Worm (Caenorhabditis elegans) whole organism, young adult: Measurements from ENCODE around the gene odd-1.

Experiments
- B0019.2 ChIP-seq: fragments of 200-800 bp; sonication (Bioruptor generic); conservative IDR thresholded peaks from 2 replicates; pipeline ENCODE4 v1.3.6; 2022; ENCODE audit warnings: missing genetic modification reagents, missing genetic modification characterization, missing compliant biosample characterization
- B0035.1 ChIP-seq: sonication (generic microtip); optimal IDR thresholded peaks from 2 replicates; lab custom pipeline; 2016; ENCODE audit warnings: missing genetic modification characterization, mild to moderate bottlenecking, missing compliant biosample characterization, missing genotype, missing genetic modification reagents
- B0261.1 ChIP-seq: sonication (generic microtip); optimal IDR thresholded peaks from 2 replicates; lab custom pipeline; 2016; ENCODE audit warnings: mild to moderate bottlenecking, missing genetic modification characterization, moderate library complexity, missing compliant biosample characterization
- B0336.3 ChIP-seq: fragments of 200-800 bp; sonication (Bioruptor generic); IDR thresholded peaks from 2 replicates; pipeline ENCODE4 v1.3.6; 2022; ENCODE audit warnings: missing genetic modification characterization, missing compliant biosample characterization
- C17E4.6 ChIP-seq: fragments of 200-800 bp; sonication (Bioruptor generic); IDR thresholded peaks from 2 replicates; pipeline ENCODE4 v1.3.6; 2022; ENCODE audit warnings: missing genetic modification reagents, missing genetic modification characterization, missing compliant biosample characterization
- F33H1.4 ChIP-seq: fragments of 200-800 bp; sonication (Bioruptor generic); IDR thresholded peaks from 2 replicates; pipeline ENCODE4 v1.3.6; 2022; ENCODE audit warnings: missing genetic modification reagents, missing genetic modification characterization, missing compliant biosample characterization
- F52B5.7 ChIP-seq: sonication (generic microtip); optimal IDR thresholded peaks from 2 replicates; lab custom pipeline; 2016; ENCODE audit warnings: mild to moderate bottlenecking, missing genetic modification characterization, missing compliant biosample characterization
- F57C9.4 ChIP-seq: sonication (generic microtip); optimal IDR thresholded peaks from 2 replicates; lab custom pipeline; 2017; ENCODE audit warnings: mild to moderate bottlenecking, missing genetic modification characterization, missing compliant biosample characterization
- K11D2.4 ChIP-seq: fragments of 200-800 bp; sonication (Bioruptor generic); IDR thresholded peaks from 2 replicates; pipeline ENCODE4 v1.3.6; 2022; ENCODE audit warnings: missing genetic modification reagents, missing genetic modification characterization, missing compliant biosample characterization
- Y56A3A.18 ChIP-seq: fragments of 200-800 bp; sonication (Bioruptor generic); IDR thresholded peaks from 2 replicates; pipeline ENCODE4 v1.3.6; 2022; ENCODE audit warnings: missing genetic modification reagents, missing genetic modification characterization, missing compliant biosample characterization
- Y79H2A.3 ChIP-seq: fragments of 200-800 bp; sonication (Bioruptor generic); conservative IDR thresholded peaks from 2 replicates; pipeline ENCODE4 v1.3.6; 2022; ENCODE audit warnings: missing genetic modification reagents, missing genetic modification characterization, missing compliant biosample characterization
- ama-1 ChIP-seq, 3 experiments: fragments of 150-350 bp in 1 of 3; sonication (generic microtip) in 2 of 3; optimal IDR thresholded peaks; 2 replicates each; lab custom pipeline; 2014 to 2018; ENCODE audit warnings: missing biosample characterization in 2 of 3, missing genetic modification characterization in 2 of 3, missing genetic modification reagents in 2 of 3
- cebp-1 ChIP-seq, 2 experiments: fragments of 200-800 bp in 1 of 2; sonication (Bioruptor generic) in 1 of 2; sonication (generic microtip) in 1 of 2; IDR thresholded peaks in 1 of 2; optimal IDR thresholded peaks in 1 of 2; 2 replicates each; pipeline versions ENCODE4 v1.3.6 to Lab custom; 2017 to 2022; ENCODE audit warnings: missing compliant biosample characterization in 2 of 2, missing genetic modification characterization in 2 of 2, mild to moderate bottlenecking in 1 of 2, missing genetic modification reagents in 1 of 2, moderate library complexity in 1 of 2
- ceh-27 ChIP-seq: fragments of 200-800 bp; sonication (Bioruptor generic); optimal IDR thresholded peaks from 2 replicates; lab custom pipeline; 2018; ENCODE audit warnings: mild to moderate bottlenecking, missing genetic modification characterization, moderate library complexity, missing compliant biosample characterization
- dox-1 ChIP-seq: fragments of 200-800 bp; sonication (Bioruptor generic); IDR thresholded peaks from 2 replicates; pipeline ENCODE4 v1.3.6; 2022; ENCODE audit warnings: missing genetic modification reagents, missing genetic modification characterization, missing compliant biosample characterization
- egl-18 ChIP-seq: fragments of 200-800 bp; sonication (Bioruptor generic); IDR thresholded peaks from 2 replicates; pipeline ENCODE4 v1.3.6; 2022; ENCODE audit warnings: missing genetic modification reagents, missing genetic modification characterization, missing compliant biosample characterization
- ekl-4 ChIP-seq: fragments of 200-800 bp; sonication (Bioruptor generic); IDR thresholded peaks from 2 replicates; pipeline ENCODE4 v1.3.6; 2022; ENCODE audit warnings: missing genetic modification reagents, missing genetic modification characterization, missing compliant biosample characterization
- ets-4 ChIP-seq: fragments of 200-800 bp; sonication (Bioruptor generic); optimal IDR thresholded peaks from 2 replicates; lab custom pipeline; 2018; ENCODE audit warnings: mild to moderate bottlenecking, missing genetic modification characterization, missing compliant biosample characterization
- him-1 ChIP-seq: sonication (generic microtip); optimal IDR thresholded peaks from 2 replicates; lab custom pipeline; 2016; ENCODE audit warnings: missing genotype, missing genetic modification reagents, missing genetic modification characterization, missing compliant biosample characterization
- hmg-1.2 ChIP-seq: fragments of 200-800 bp; sonication (Bioruptor generic); IDR thresholded peaks from 2 replicates; pipeline ENCODE4 v1.3.6; 2022; ENCODE audit warnings: missing genetic modification reagents, missing genetic modification characterization, missing compliant biosample characterization
- hsf-1 ChIP-seq: fragments of 200-800 bp; sonication (Bioruptor generic); IDR thresholded peaks from 2 replicates; pipeline ENCODE4 v1.3.6; 2022; ENCODE audit warnings: missing genetic modification reagents, missing genetic modification characterization, missing compliant biosample characterization
- let-526 ChIP-seq: fragments of 200-800 bp; sonication (Bioruptor generic); IDR thresholded peaks from 2 replicates; pipeline ENCODE4 v1.3.6; 2022; ENCODE audit warnings: missing genetic modification reagents, missing genetic modification characterization, missing compliant biosample characterization
- lin-26 ChIP-seq: fragments of 200-800 bp; sonication (Bioruptor generic); IDR thresholded peaks from 2 replicates; pipeline ENCODE4 v1.3.6; 2022; ENCODE audit warnings: missing genetic modification reagents, missing genetic modification characterization, missing compliant biosample characterization
- lin-54 ChIP-seq: fragments of 200-800 bp; sonication (Bioruptor generic); optimal IDR thresholded peaks from 2 replicates; lab custom pipeline; 2018; ENCODE audit warnings: mild to moderate bottlenecking, missing genetic modification characterization, missing compliant biosample characterization
- lsl-1 ChIP-seq: fragments of 200-800 bp; sonication (Bioruptor generic); optimal IDR thresholded peaks from 2 replicates; lab custom pipeline; 2018; ENCODE audit warnings: mild to moderate bottlenecking, missing genetic modification characterization, moderate library complexity, missing compliant biosample characterization
- madf-10 ChIP-seq: sonication (generic microtip); optimal IDR thresholded peaks from 2 replicates; lab custom pipeline; 2016; ENCODE audit warnings: mild to moderate bottlenecking, missing genetic modification characterization, missing compliant biosample characterization
- madf-3 ChIP-seq: fragments of 200-800 bp; sonication (Bioruptor generic); IDR thresholded peaks from 2 replicates; pipeline ENCODE4 v1.3.6; 2022; ENCODE audit warnings: missing genetic modification reagents, missing genetic modification characterization, missing compliant biosample characterization
- madf-6 ChIP-seq: fragments of 200-800 bp; sonication (Bioruptor generic); IDR thresholded peaks from 2 replicates; pipeline ENCODE4 v1.3.6; 2022; ENCODE audit warnings: missing genetic modification reagents, missing genetic modification characterization, missing compliant biosample characterization
- mcd-1 ChIP-seq: fragments of 200-800 bp; sonication (Bioruptor generic); IDR thresholded peaks from 2 replicates; pipeline ENCODE4 v1.3.6; 2022; ENCODE audit warnings: missing genetic modification reagents, missing genetic modification characterization, missing compliant biosample characterization
- mel-28 ChIP-seq: sonication (generic microtip); optimal IDR thresholded peaks from 2 replicates; lab custom pipeline; 2016; ENCODE audit warnings: borderline replicate concordance, mild to moderate bottlenecking, missing genetic modification characterization, missing compliant biosample characterization
- mes-4 ChIP-seq: sonication (generic microtip); optimal IDR thresholded peaks from 2 replicates; lab custom pipeline; 2016; ENCODE audit warnings: missing genotype, missing genetic modification characterization, missing compliant biosample characterization
- nfyb-1 ChIP-seq: fragments of 200-800 bp; sonication (Bioruptor generic); IDR thresholded peaks from 2 replicates; pipeline ENCODE4 v1.3.6; 2022; ENCODE audit warnings: missing genetic modification reagents, missing genetic modification characterization, missing compliant biosample characterization
- pbrm-1 ChIP-seq: fragments of 200-800 bp; sonication (Bioruptor generic); IDR thresholded peaks from 2 replicates; pipeline ENCODE4 v1.3.6; 2022; ENCODE audit warnings: missing genetic modification reagents, missing genetic modification characterization, missing compliant biosample characterization
- pha-4 ChIP-seq: fragments of 150-350 bp; sonication (generic microtip); optimal IDR thresholded peaks from 2 replicates; lab custom pipeline; 2014; ENCODE audit warnings: missing biosample characterization, missing genetic modification reagents, missing genetic modification characterization
- rcor-1 ChIP-seq: fragments of 200-800 bp; sonication (Bioruptor generic); IDR thresholded peaks from 2 replicates; pipeline ENCODE4 v1.3.6; 2022; ENCODE audit warnings: missing genetic modification reagents, missing genetic modification characterization, missing compliant biosample characterization
- rpc-1 ChIP-seq, 2 experiments: fragments of 150-350 bp in 1 of 2; sonication (generic microtip) in 1 of 2; optimal IDR thresholded peaks; 2 replicates each; lab custom pipeline; 2014 to 2018; ENCODE audit warnings: missing biosample characterization in 1 of 2, missing genetic modification characterization in 1 of 2, missing genetic modification reagents in 1 of 2, missing genotype in 1 of 2
- snpc-4 ChIP-seq, 5 experiments: fragments of 150-350 bp in 1 of 5; sonication (generic microtip) in 4 of 5; optimal IDR thresholded peaks; 2 replicates each; lab custom pipeline; 2014 to 2018; ENCODE audit warnings: missing genetic modification characterization in 5 of 5, missing biosample characterization in 3 of 5, antibody characterized with exemption in 2 of 5, mild to moderate bottlenecking in 2 of 5, missing compliant biosample characterization in 2 of 5, missing genotype in 2 of 5, moderate library complexity in 2 of 5, missing genetic modification reagents in 1 of 5
- tlf-1 ChIP-seq: fragments of 200-800 bp; sonication (Bioruptor generic); optimal IDR thresholded peaks from 2 replicates; lab custom pipeline; 2018; ENCODE audit warnings: mild to moderate bottlenecking, missing genetic modification characterization, missing compliant biosample characterization
- unc-62 ChIP-seq: fragments of 150-350 bp; optimal IDR thresholded peaks from 2 replicates; lab custom pipeline; 2014; ENCODE audit warnings: missing biosample characterization, missing genetic modification reagents, missing genetic modification characterization
- xnd-1 ChIP-seq: sonication (generic microtip); optimal IDR thresholded peaks from 2 replicates; lab custom pipeline; 2016; ENCODE audit warnings: missing genotype, missing genetic modification reagents, missing genetic modification characterization, missing compliant biosample characterization
- zfh-2 ChIP-seq: fragments of 200-800 bp; sonication (Bioruptor generic); conservative IDR thresholded peaks from 2 replicates; pipeline ENCODE4 v1.3.6; 2022; ENCODE audit warnings: missing genetic modification reagents, missing genetic modification characterization, missing compliant biosample characterization
- zim-3 ChIP-seq: sonication (generic microtip); optimal IDR thresholded peaks from 2 replicates; lab custom pipeline; 2017; ENCODE audit warnings: mild to moderate bottlenecking, missing genetic modification characterization, moderate library complexity, missing compliant biosample characterization
- ztf-22 ChIP-seq: fragments of 200-800 bp; sonication (Bioruptor generic); optimal IDR thresholded peaks from 2 replicates; lab custom pipeline; 2018; ENCODE audit warnings: mild to moderate bottlenecking, missing genetic modification characterization, moderate library complexity, missing compliant biosample characterization
- ztf-26 ChIP-seq: sonication (generic microtip); optimal IDR thresholded peaks from 2 replicates; lab custom pipeline; 2017; ENCODE audit warnings: missing genetic modification characterization, missing compliant biosample characterization
- ztf-28 ChIP-seq: fragments of 200-800 bp; sonication (Bioruptor generic); IDR thresholded peaks from 2 replicates; pipeline ENCODE4 v1.3.6; 2022; ENCODE audit warnings: missing genetic modification reagents, missing genetic modification characterization, missing compliant biosample characterization
- ztf-3 ChIP-seq: fragments of 200-800 bp; sonication (Bioruptor generic); optimal IDR thresholded peaks from 2 replicates; lab custom pipeline; 2018; ENCODE audit warnings: mild to moderate bottlenecking, missing genetic modification characterization, missing compliant biosample characterization

Gene odd-1

ce11 chrIII:7155631-7156030, 47.5 kb downstream of the odd-1 start (continued):
- TF ChIP-seq egl-18 (GFP tag; lab: Robert Waterston, UW) (no peak), tlf-1 (GFP tag; lab: Kevin White, UChicago) (peak; percentile 60), Y79H2A.3 (GFP tag; lab: Robert Waterston, UW) (0 out of 2 replicates have a peak, but pooled peaks have one; percentile 44), let-526 (GFP tag; lab: Robert Waterston, UW) (peak; percentile 12; the same call in 1 of the 2 replicates), him-1 (tag; lab: Kevin White, UChicago) (no peak), ekl-4 (GFP tag; lab: Robert Waterston, UW) (peak; percentile 85), madf-6 (GFP tag; lab: Robert Waterston, UW) (0 out of 2 replicates have a peak, but pooled peaks have one; percentile 18), unc-62 (GFP tag; lab: Kevin White, UChicago) (peak; percentile 29), pbrm-1 (GFP tag; lab: Robert Waterston, UW) (peak; percentile 82), B0336.3 (peak; percentile 87), ztf-3 (peak; percentile 45), madf-10 (tag; lab: Kevin White, UChicago) (peak; percentile 71), zim-3 (tag; lab: Kevin White, UChicago) (no peak), B0019.2 (GFP tag; lab: Robert Waterston, UW) (no peak), F52B5.7 (tag; lab: Kevin White, UChicago) (peak; percentile 58), C17E4.6 (GFP tag; lab: Robert Waterston, UW) (0 out of 2 replicates have a peak, but pooled peaks have one; percentile 19), Y56A3A.18 (GFP tag; lab: Robert Waterston, UW) (0 out of 2 replicates have a peak, but pooled peaks have one; percentile 50), xnd-1 (tag; lab: Kevin White, UChicago) (no peak), pha-4 (tag; lab: Kevin White, UChicago) (peak; percentile 38), madf-3 (GFP tag; lab: Robert Waterston, UW) (peak; percentile 78), mes-4 (tag; lab: Kevin White, UChicago) (no peak), mel-28 (no peak), snpc-4 (GFP tag; optimal IDR thresholded peaks at IDR 0.05; lab: Kevin White, UChicago) (peak; percentile 52), snpc-4 (tag; optimal IDR thresholded peaks at IDR 0.05; lab: Kevin White, UChicago) (peak; percentile 28 to 74 (median 59)), F33H1.4 (GFP tag; lab: Robert Waterston, UW) (peak; percentile 25; the same call in 1 of the 2 replicates), F57C9.4 (tag; lab: Kevin White, UChicago) (no peak), zfh-2 (GFP tag; lab: Robert Waterston, UW) (peak; percentile 81), mcd-1 (GFP tag; lab: Robert Waterston, UW) (peak; percentile 71), lin-54 (GFP tag; lab: Kevin White, UChicago) (peak; percentile 60), nfyb-1 (GFP tag; lab: Robert Waterston, UW) (peak; percentile 90), ztf-28 (GFP tag; lab: Robert Waterston, UW) (no peak), cebp-1 (GFP tag; IDR thresholded peaks at IDR 0.05; lab: Robert Waterston, UW) (no peak), cebp-1 (tag; optimal IDR thresholded peaks at IDR 0.05; lab: Kevin White, UChicago) (peak; percentile 88), ama-1 (optimal IDR thresholded peaks at IDR 0.05; lab: Kevin White, UChicago) (peak; percentile 3), ama-1 (GFP tag; optimal IDR thresholded peaks at IDR 0.05; lab: Kevin White, UChicago) (no peak), hmg-1.2 (GFP tag; lab: Robert Waterston, UW) (peak; percentile 94), ets-4 (GFP tag; lab: Kevin White, UChicago) (peak; percentile 26), B0035.1 (tag; lab: Kevin White, UChicago) (no peak), hsf-1 (peak; percentile 85), ztf-22 (GFP tag; lab: Kevin White, UChicago) (no peak), rcor-1 (GFP tag; lab: Robert Waterston, UW) (peak; percentile 30; the same call in 1 of the 2 replicates), dox-1 (GFP tag; lab: Robert Waterston, UW) (peak; percentile 73), ceh-27 (GFP tag; lab: Kevin White, UChicago) (peak; percentile 83), B0261.1 (no peak), rpc-1 (optimal IDR thresholded peaks at IDR 0.05; lab: Kevin White, UChicago) (no peak), rpc-1 (tag; optimal IDR thresholded peaks at IDR 0.05; lab: Kevin White, UChicago) (no peak), lin-26 (GFP tag; lab: Robert Waterston, UW) (0 out of 2 replicates have a peak, but pooled peaks have one; percentile 43), ztf-26 (tag; lab: Kevin White, UChicago) (peak; percentile 70), K11D2.4 (GFP tag; lab: Robert Waterston, UW) (peak; percentile 88), lsl-1 (GFP tag; lab: Kevin White, UChicago) (peak; percentile 3)
